Worm (Caenorhabditis elegans): ENCODE data around the gene cal-3.

- TF ChIP-seq ceh-36 (tag; optimal IDR thresholded peaks at IDR 0.05) (no peak), tbx-37 (GFP tag; conservative IDR thresholded peaks at IDR 0.05) (no peak), sea-1 (GFP tag; conservative IDR thresholded peaks at IDR 0.05) (no peak), ama-1 (optimal IDR thresholded peaks at IDR 0.05) (no peak), B0310.2 (tag; optimal IDR thresholded peaks at IDR 0.05) (no peak), hnd-1 (tag; optimal IDR thresholded peaks at IDR 0.05) (no peak), flt-1 (GFP tag; IDR thresholded peaks at IDR 0.05) (no peak), hmbx-1 (tag; optimal IDR thresholded peaks at IDR 0.05) (no peak)
Observed at ce11 chrIV:3869875-3870274, 34.9 kb upstream of the cal-3 start.

Data from whole organism, early embryonic.